Fruit fly (Drosophila melanogaster) S2 (cell line): ENCODE measurements at regions not wholly inside any gene's neighbourhood (a gene's known extent, or its start where the extent isn't known, plus 50 kb on each side); places are given as distances from the start of the nearest gene placed in this dataset.

Experiments
- CG8478 ChIP-seq: fragments of >200 bp; optimal IDR thresholded peaks from 2 replicates; lab custom pipeline; 2018
- CTCF ChIP-seq, 2 experiments: fragments of >200 bp; optimal IDR thresholded peaks; 2 replicates each; lab custom pipeline; 2018

DNA sequence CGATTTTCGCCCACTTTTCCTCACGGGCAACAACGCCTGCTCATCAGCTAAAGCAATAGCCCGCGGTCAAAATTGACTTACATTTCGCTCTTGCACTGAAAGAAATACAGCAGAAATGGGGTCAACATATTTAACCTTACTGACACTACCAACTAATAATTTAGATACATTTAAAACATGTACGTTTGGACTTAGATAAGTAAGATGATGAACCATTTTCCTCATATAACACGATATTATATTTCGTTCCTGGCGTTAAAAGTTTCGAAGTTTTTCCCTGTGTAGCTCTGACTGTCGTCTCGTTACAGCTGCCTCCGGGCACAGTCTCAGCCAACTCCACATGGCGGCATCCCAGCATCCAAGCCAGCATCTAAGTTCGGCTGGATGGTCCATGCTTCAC is 53.5 kb downstream of the Prat2 start:
- TF ChIP-seq CG8478 (lab: Kevin White, UChicago) (no peak), CTCF (optimal IDR thresholded peaks at IDR 0.05; lab: Kevin White, UChicago) (no peak)
